Worm (Caenorhabditis elegans): ENCODE data around the gene ham-3.

The ham-3 gene

ce11 chrIII:10132495-10133450 lies 12.2 kb downstream of the ham-3 start:
- no peak for TF ChIP-seq aly-1 (tag; optimal IDR thresholded peaks at IDR 0.05)
- no peak for TF ChIP-seq flt-1 (GFP tag; IDR thresholded peaks at IDR 0.05)
- TF ChIP-seq pes-1 (GFP tag; IDR thresholded peaks at IDR 0.05) = no peak
- TF ChIP-seq ama-1 (optimal IDR thresholded peaks at IDR 0.05) = no peak
- TF ChIP-seq scrt-1 (GFP tag; IDR thresholded peaks at IDR 0.05) = no peak
- TF ChIP-seq hmbx-1 (tag; optimal IDR thresholded peaks at IDR 0.05) = no peak
- no peak for TF ChIP-seq sea-1 (GFP tag; conservative IDR thresholded peaks at IDR 0.05)
- no peak for TF ChIP-seq ceh-36 (tag; optimal IDR thresholded peaks at IDR 0.05)
- no peak for TF ChIP-seq tbx-11 (GFP tag; IDR thresholded peaks at IDR 0.05)
- no peak for TF ChIP-seq ceh-13 (GFP tag; optimal IDR thresholded peaks at IDR 0.05)
- no peak for TF ChIP-seq ets-7 (tag; optimal IDR thresholded peaks at IDR 0.05)
- TF ChIP-seq F13C5.2 (tag; optimal IDR thresholded peaks at IDR 0.05) = no peak
- TF ChIP-seq B0310.2 (tag; optimal IDR thresholded peaks at IDR 0.05) = no peak
- TF ChIP-seq tbx-37 (GFP tag; conservative IDR thresholded peaks at IDR 0.05) = no peak
- TF ChIP-seq hmg-4 (GFP tag; optimal IDR thresholded peaks at IDR 0.05) = no peak
- TF ChIP-seq hnd-1 (tag; optimal IDR thresholded peaks at IDR 0.05) = no peak
- TF ChIP-seq tra-4 (tag; optimal IDR thresholded peaks at IDR 0.05) = no peak

DNA sequence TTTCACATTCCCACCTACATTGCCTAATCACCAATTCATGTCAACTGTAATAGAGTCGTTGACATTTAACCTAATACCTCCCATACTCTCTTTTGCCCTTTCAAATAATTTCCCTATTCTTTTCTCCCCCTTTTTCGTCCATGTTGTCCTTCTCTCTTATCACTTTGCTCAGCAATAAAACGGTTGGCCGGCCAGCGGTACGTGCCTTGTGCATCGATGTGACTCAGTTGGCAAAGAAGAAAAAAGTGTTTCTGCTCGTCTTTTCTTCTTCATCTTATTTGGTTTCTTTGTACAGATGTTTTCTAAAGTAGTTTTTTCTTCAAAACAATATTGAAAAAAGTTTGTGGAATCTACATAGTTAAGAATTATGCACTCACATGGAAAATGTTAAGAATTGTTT lies 13.9 kb downstream of the ham-3 start:
- TF ChIP-seq sea-1 (GFP tag; conservative IDR thresholded peaks at IDR 0.05) (no peak), ceh-36 (tag; optimal IDR thresholded peaks at IDR 0.05) (no peak), ceh-13 (GFP tag; optimal IDR thresholded peaks at IDR 0.05) (no peak), ets-7 (tag; optimal IDR thresholded peaks at IDR 0.05) (no peak), tbx-11 (GFP tag; IDR thresholded peaks at IDR 0.05) (no peak), aly-1 (tag; optimal IDR thresholded peaks at IDR 0.05) (no peak), hmbx-1 (tag; optimal IDR thresholded peaks at IDR 0.05) (no peak), tra-4 (tag; optimal IDR thresholded peaks at IDR 0.05) (no peak), ama-1 (optimal IDR thresholded peaks at IDR 0.05) (no peak)

- TF ChIP-seq ceh-36 (tag; optimal IDR thresholded peaks at IDR 0.05) (no peak), ceh-13 (GFP tag; optimal IDR thresholded peaks at IDR 0.05) (no peak)
Observed at ce11 chrIII:10136778-10137177, 16.2 kb downstream of the ham-3 start, which contains the start of gene ZK1128.7. Gene ZK1128.7, plus strand, starts transcription at chrIII:10137006.

DNA sequence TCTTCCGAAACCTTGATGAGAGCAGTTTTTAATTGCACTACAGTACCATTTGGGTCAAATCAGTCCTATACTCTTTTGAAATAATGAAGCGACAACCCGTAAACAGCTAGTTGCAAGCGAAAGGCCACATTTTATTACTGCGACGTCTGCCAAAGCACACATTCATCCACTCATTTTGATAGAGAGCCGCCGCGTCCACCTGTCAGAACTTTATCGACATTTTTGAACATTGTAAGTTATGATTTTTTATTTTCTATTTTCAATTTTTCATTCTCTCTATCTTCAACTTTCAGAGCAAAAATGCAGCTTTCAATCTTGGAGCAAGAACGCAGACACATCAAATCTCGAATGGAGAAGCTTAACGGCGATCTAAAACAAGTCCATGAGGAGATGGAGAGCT lies 20.2 kb downstream of the ham-3 start, which contains the start of gene K08E5.6:
Gene K08E5.6, plus strand, starts transcription at position 301 of the 400 bp plus-strand sequence.
- TF ChIP-seq ceh-13 (GFP tag; optimal IDR thresholded peaks at IDR 0.05) (no peak), hnd-1 (tag; optimal IDR thresholded peaks at IDR 0.05) (no peak), tbx-11 (GFP tag; IDR thresholded peaks at IDR 0.05) (no peak), sea-1 (GFP tag; conservative IDR thresholded peaks at IDR 0.05) (no peak), hmg-4 (GFP tag; optimal IDR thresholded peaks at IDR 0.05) (no peak), hmbx-1 (tag; optimal IDR thresholded peaks at IDR 0.05) (no peak), tra-4 (tag; optimal IDR thresholded peaks at IDR 0.05) (no peak), flt-1 (GFP tag; IDR thresholded peaks at IDR 0.05) (no peak), ets-7 (tag; optimal IDR thresholded peaks at IDR 0.05) (no peak), ama-1 (optimal IDR thresholded peaks at IDR 0.05) (no peak), B0310.2 (tag; optimal IDR thresholded peaks at IDR 0.05) (no peak), aly-1 (tag; optimal IDR thresholded peaks at IDR 0.05) (no peak), ceh-36 (tag; optimal IDR thresholded peaks at IDR 0.05) (no peak)

- TF ChIP-seq ceh-13 (GFP tag; optimal IDR thresholded peaks at IDR 0.05) (no peak), sea-1 (GFP tag; conservative IDR thresholded peaks at IDR 0.05) (no peak), hmbx-1 (tag; optimal IDR thresholded peaks at IDR 0.05) (no peak), hmg-4 (GFP tag; optimal IDR thresholded peaks at IDR 0.05) (no peak), scrt-1 (GFP tag; IDR thresholded peaks at IDR 0.05) (no peak), B0310.2 (tag; optimal IDR thresholded peaks at IDR 0.05) (no peak), tbx-11 (GFP tag; IDR thresholded peaks at IDR 0.05) (no peak), pes-1 (GFP tag; IDR thresholded peaks at IDR 0.05) (no peak)
Observed at ce11 chrIII:10146701-10147100, 26.1 kb downstream of the ham-3 start, which contains the start of gene K08E5.1. Gene K08E5.1, minus strand, starts transcription at chrIII:10146801.

DNA sequence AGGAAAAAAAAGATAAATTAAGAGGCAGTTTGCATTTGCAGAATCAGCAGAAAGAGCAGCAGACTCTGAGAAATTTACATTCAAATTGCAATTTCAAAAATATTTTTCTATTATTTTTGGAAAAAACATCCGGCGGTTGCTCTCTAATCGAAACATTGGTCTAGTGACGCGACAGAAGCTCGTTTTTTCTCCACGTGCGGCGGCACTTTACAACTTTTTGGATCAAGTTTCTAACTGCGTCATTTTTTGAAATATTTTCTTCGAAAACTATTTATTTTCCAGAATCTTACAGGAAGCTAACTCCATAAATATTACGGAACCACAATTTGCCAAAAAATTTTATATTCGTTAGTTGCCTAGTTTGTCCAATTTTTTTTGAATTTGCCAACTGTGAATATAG lies 29.3 kb downstream of the ham-3 start:
- TF ChIP-seq ceh-36 (tag; optimal IDR thresholded peaks at IDR 0.05) (no peak), hnd-1 (tag; optimal IDR thresholded peaks at IDR 0.05) (no peak), hmbx-1 (tag; optimal IDR thresholded peaks at IDR 0.05) (no peak), sea-1 (GFP tag; conservative IDR thresholded peaks at IDR 0.05) (no peak), tbx-11 (GFP tag; IDR thresholded peaks at IDR 0.05) (no peak), ceh-13 (GFP tag; optimal IDR thresholded peaks at IDR 0.05) (no peak)

ce11 chrIII:10150710-10151109 lies 30.1 kb downstream of the ham-3 start:
- TF ChIP-seq F13C5.2 (tag; optimal IDR thresholded peaks at IDR 0.05) (no peak), ceh-13 (GFP tag; optimal IDR thresholded peaks at IDR 0.05) (no peak), aly-1 (tag; optimal IDR thresholded peaks at IDR 0.05) (no peak)

- TF ChIP-seq scrt-1 (GFP tag; IDR thresholded peaks at IDR 0.05) (0 out of 2 replicates have a peak, but pooled peaks have one; percentile 33), F13C5.2 (tag; optimal IDR thresholded peaks at IDR 0.05) (no peak)
Observed at ce11 chrIII:10151719-10152118, 31.1 kb downstream of the ham-3 start.
